Worm (Caenorhabditis elegans) whole organism, L3 larva: Measurements from ENCODE around the gene Y9C9A.8.

Source experiments
- R02D3.7 ChIP-seq: fragments of 150-350 bp; optimal IDR thresholded peaks from 2 replicates; lab custom pipeline; 2014; ENCODE audit warnings: missing biosample characterization, missing genetic modification characterization
- ZK546.5 ChIP-seq: sonication (generic microtip); optimal IDR thresholded peaks from 2 replicates; lab custom pipeline; 2017; ENCODE audit warnings: missing biosample characterization, missing genetic modification characterization
- aly-2 ChIP-seq: fragments of 150-350 bp; optimal IDR thresholded peaks from 2 replicates; lab custom pipeline; 2014; ENCODE audit warnings: missing biosample characterization, missing genetic modification characterization
- ama-1 ChIP-seq: fragments of 150-350 bp; optimal IDR thresholded peaks from 2 replicates; lab custom pipeline; 2018
- ceh-16 ChIP-seq: sonication (generic microtip); optimal IDR thresholded peaks from 2 replicates; lab custom pipeline; 2017; ENCODE audit warnings: missing biosample characterization, missing genetic modification characterization
- ceh-28 ChIP-seq: fragments of 150-350 bp; optimal IDR thresholded peaks from 2 replicates; lab custom pipeline; 2014; ENCODE audit warnings: missing biosample characterization, missing genetic modification reagents, missing genetic modification characterization
- ceh-82 ChIP-seq: fragments of 150-350 bp; optimal IDR thresholded peaks from 2 replicates; lab custom pipeline; 2014; ENCODE audit warnings: missing biosample characterization, missing genetic modification characterization
- ceh-9 ChIP-seq: sonication (generic microtip); optimal IDR thresholded peaks from 2 replicates; lab custom pipeline; 2018; ENCODE audit warnings: missing biosample characterization, missing genetic modification characterization
- daf-12 ChIP-seq: fragments of 150-350 bp; optimal IDR thresholded peaks from 2 replicates; lab custom pipeline; 2014; ENCODE audit warnings: missing biosample characterization, missing genetic modification reagents, missing genetic modification characterization
- egl-27 ChIP-seq: sonication (generic microtip); optimal IDR thresholded peaks from 4 replicates; lab custom pipeline; 2017; ENCODE audit warnings: missing biosample characterization, missing genetic modification reagents, missing genetic modification characterization
- egl-5 ChIP-seq: fragments of 150-350 bp; optimal IDR thresholded peaks from 2 replicates; lab custom pipeline; 2017; ENCODE audit warnings: missing biosample characterization, missing genetic modification reagents, missing genetic modification characterization, inconsistent platforms
- elt-1 ChIP-seq: fragments of 150-350 bp; optimal IDR thresholded peaks from 2 replicates; lab custom pipeline; 2014; ENCODE audit warnings: missing biosample characterization, missing genetic modification characterization
- elt-2 ChIP-seq: sonication (generic microtip); optimal IDR thresholded peaks from 2 replicates; lab custom pipeline; 2016; ENCODE audit warnings: missing genetic modification reagents, mild to moderate bottlenecking, missing genetic modification characterization, missing compliant biosample characterization
- eor-1 ChIP-seq, 2 experiments: fragments of 150-350 bp; optimal IDR thresholded peaks; 2 replicates each; lab custom pipeline; 2014 to 2018; ENCODE audit warnings: missing biosample characterization in 2 of 2, missing genetic modification characterization in 2 of 2
- fkh-10 ChIP-seq: sonication (generic microtip); optimal IDR thresholded peaks from 2 replicates; lab custom pipeline; 2017; ENCODE audit warnings: missing biosample characterization, missing genetic modification reagents, missing genetic modification characterization
- fkh-2 ChIP-seq: fragments of 150-350 bp; optimal IDR thresholded peaks from 2 replicates; lab custom pipeline; 2014; ENCODE audit warnings: missing biosample characterization, missing genetic modification reagents, missing genetic modification characterization
- fos-1 ChIP-seq: fragments of 150-350 bp; optimal IDR thresholded peaks from 2 replicates; lab custom pipeline; 2014; ENCODE audit warnings: missing biosample characterization, missing genetic modification characterization
- hmg-11 ChIP-seq: sonication (generic microtip); optimal IDR thresholded peaks from 2 replicates; lab custom pipeline; 2016; ENCODE audit warnings: missing genetic modification characterization, missing compliant biosample characterization
- jun-1 ChIP-seq: fragments of 150-350 bp; optimal IDR thresholded peaks from 2 replicates; lab custom pipeline; 2014; ENCODE audit warnings: missing biosample characterization, missing genetic modification reagents, missing genetic modification characterization
- lin-15B ChIP-seq: fragments of 150-350 bp; optimal IDR thresholded peaks from 2 replicates; lab custom pipeline; 2014; ENCODE audit warnings: missing biosample characterization, missing genetic modification characterization
- lsy-12 ChIP-seq: sonication (generic microtip); optimal IDR thresholded peaks from 2 replicates; lab custom pipeline; 2016; ENCODE audit warnings: mild to moderate bottlenecking, missing genetic modification characterization, missing compliant biosample characterization
- mdl-1 ChIP-seq: fragments of 150-350 bp; optimal IDR thresholded peaks from 2 replicates; lab custom pipeline; 2014; ENCODE audit warnings: missing biosample characterization, missing genetic modification characterization
- mml-1 ChIP-seq: fragments of 150-350 bp; sonication (generic microtip); optimal IDR thresholded peaks from 3 replicates; lab custom pipeline; 2014; ENCODE audit warnings: missing biosample characterization, missing genetic modification characterization
- nfya-1 ChIP-seq: sonication (generic microtip); optimal IDR thresholded peaks from 2 replicates; lab custom pipeline; 2017; ENCODE audit warnings: missing genetic modification characterization, mild to moderate bottlenecking, missing compliant biosample characterization, antibody characterized with exemption, moderate library complexity; ENCODE audit not compliant: insufficient read depth
- nhr-11 ChIP-seq: fragments of 150-350 bp; optimal IDR thresholded peaks from 2 replicates; lab custom pipeline; 2014; ENCODE audit warnings: missing biosample characterization, missing genetic modification characterization
- nhr-12 ChIP-seq: fragments of 150-350 bp; optimal IDR thresholded peaks from 2 replicates; lab custom pipeline; 2014; ENCODE audit warnings: missing biosample characterization, missing genetic modification characterization
- nhr-23 ChIP-seq: fragments of 150-350 bp; optimal IDR thresholded peaks from 2 replicates; lab custom pipeline; 2014; ENCODE audit warnings: missing biosample characterization, missing genetic modification reagents, missing genetic modification characterization
- nhr-237 ChIP-seq: fragments of 150-350 bp; optimal IDR thresholded peaks from 2 replicates; lab custom pipeline; 2014; ENCODE audit warnings: missing biosample characterization, missing genetic modification characterization
- nhr-25 ChIP-seq: sonication (generic microtip); optimal IDR thresholded peaks from 2 replicates; lab custom pipeline; 2017; ENCODE audit warnings: missing biosample characterization, missing genetic modification characterization
- nhr-28 ChIP-seq: fragments of 150-350 bp; optimal IDR thresholded peaks from 2 replicates; lab custom pipeline; 2014; ENCODE audit warnings: missing biosample characterization, missing genetic modification characterization
- nhr-43 ChIP-seq: sonication (generic microtip); optimal IDR thresholded peaks from 2 replicates; lab custom pipeline; 2016; ENCODE audit warnings: mild to moderate bottlenecking, missing genetic modification characterization, missing compliant biosample characterization; ENCODE audit not compliant: poor library complexity, severe bottlenecking
- nhr-67 ChIP-seq: fragments of 150-350 bp; optimal IDR thresholded peaks from 2 replicates; lab custom pipeline; 2014; ENCODE audit warnings: missing biosample characterization, missing genetic modification characterization
- nhr-76 ChIP-seq: fragments of 150-350 bp; sonication (generic microtip); optimal IDR thresholded peaks from 5 replicates; lab custom pipeline; 2014; ENCODE audit warnings: missing biosample characterization, missing genetic modification characterization
- nhr-77 ChIP-seq: fragments of 150-350 bp; optimal IDR thresholded peaks from 2 replicates; lab custom pipeline; 2014; ENCODE audit warnings: missing biosample characterization, missing genetic modification characterization
- pqm-1 ChIP-seq: fragments of 150-350 bp; optimal IDR thresholded peaks from 2 replicates; lab custom pipeline; 2017; ENCODE audit warnings: missing biosample characterization, missing genetic modification characterization, inconsistent platforms
- sea-2 ChIP-seq: fragments of 150-350 bp; sonication (generic microtip); optimal IDR thresholded peaks from 4 replicates; lab custom pipeline; 2014; ENCODE audit warnings: missing biosample characterization, missing genetic modification reagents, missing genetic modification characterization
- skn-1 ChIP-seq: fragments of 150-350 bp; optimal IDR thresholded peaks from 2 replicates; lab custom pipeline; 2014; ENCODE audit warnings: missing biosample characterization, missing genetic modification characterization
- snpc-4 ChIP-seq: fragments of 150-350 bp; optimal IDR thresholded peaks from 2 replicates; lab custom pipeline; 2014; ENCODE audit warnings: missing biosample characterization, missing genetic modification characterization
- unc-39 ChIP-seq: sonication (generic microtip); optimal IDR thresholded peaks from 4 replicates; lab custom pipeline; 2017; ENCODE audit warnings: missing biosample characterization, missing genetic modification characterization
- unc-62 ChIP-seq: fragments of 150-350 bp; sonication (generic microtip); optimal IDR thresholded peaks from 4 replicates; lab custom pipeline; 2014; ENCODE audit warnings: missing biosample characterization, missing genetic modification reagents, missing genetic modification characterization
- zag-1 ChIP-seq: fragments of 150-350 bp; optimal IDR thresholded peaks from 2 replicates; lab custom pipeline; 2014; ENCODE audit warnings: missing biosample characterization, missing genetic modification characterization
- ztf-4 ChIP-seq: fragments of 150-350 bp; optimal IDR thresholded peaks from 2 replicates; lab custom pipeline; 2014; ENCODE audit warnings: missing biosample characterization, missing genetic modification characterization

The Y9C9A.8 gene

DNA sequence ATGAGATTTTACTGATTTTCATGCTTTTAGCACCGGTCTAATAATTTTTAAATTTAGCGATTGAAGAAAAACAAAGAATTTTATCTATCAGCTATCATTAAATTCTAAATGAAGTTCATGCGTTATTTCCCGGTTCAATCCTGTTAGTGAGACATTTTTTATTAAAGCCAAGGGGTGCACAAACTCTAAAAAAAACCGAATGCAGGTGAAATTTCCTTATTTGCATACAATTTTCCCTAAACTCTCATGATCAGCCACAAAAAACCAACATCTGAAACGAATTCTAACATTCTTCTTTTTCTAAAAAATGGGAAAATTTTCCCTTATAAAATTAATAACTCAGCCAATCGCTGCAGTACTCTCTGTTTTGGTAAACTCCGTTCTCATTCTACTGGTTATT lies 17.1 kb upstream of the Y9C9A.8 start, which contains the start of gene str-156:
str-156 (plus strand) TSS at position 301 of the 400 bp plus-strand sequence.
- no peak for TF ChIP-seq ceh-16

- TF ChIP-seq R02D3.7 (tag; lab: Kevin White, UChicago) = no peak
- no peak for TF ChIP-seq nhr-43 (tag; lab: Kevin White, UChicago)
- TF ChIP-seq mdl-1 (tag; lab: Kevin White, UChicago) = no peak
- no peak for TF ChIP-seq zag-1
- no peak for TF ChIP-seq snpc-4 (tag; lab: Kevin White, UChicago)
- no peak for TF ChIP-seq fos-1 (tag; lab: Kevin White, UChicago)
- TF ChIP-seq jun-1 = no peak
- TF ChIP-seq nhr-76 (tag; lab: Kevin White, UChicago) = no peak
- no peak for TF ChIP-seq elt-2 (tag; lab: Kevin White, UChicago)
- no peak for TF ChIP-seq lin-15B
- no peak for TF ChIP-seq fkh-10 (GFP tag; lab: Kevin White, UChicago)
- TF ChIP-seq ama-1 (lab: Kevin White, UChicago) = no peak
- TF ChIP-seq mml-1 (tag; lab: Kevin White, UChicago) = no peak
- TF ChIP-seq sea-2 (GFP tag; lab: Kevin White, UChicago) = no peak
- TF ChIP-seq aly-2 (tag; lab: Kevin White, UChicago) = no peak
- no peak for TF ChIP-seq lsy-12 (tag; lab: Kevin White, UChicago)
- no peak for TF ChIP-seq ztf-4
- TF ChIP-seq nhr-25 (tag; lab: Kevin White, UChicago) = no peak
- no peak for TF ChIP-seq ceh-28 (tag; lab: Kevin White, UChicago)
- TF ChIP-seq ceh-82 (tag; lab: Kevin White, UChicago) = no peak
Observed at ce11 chrIV:4915689-4916088, 14.5 kb upstream of the Y9C9A.8 start, which contains the start of gene str-155. Gene str-155 (plus strand): TSS chrIV:4915989.

DNA sequence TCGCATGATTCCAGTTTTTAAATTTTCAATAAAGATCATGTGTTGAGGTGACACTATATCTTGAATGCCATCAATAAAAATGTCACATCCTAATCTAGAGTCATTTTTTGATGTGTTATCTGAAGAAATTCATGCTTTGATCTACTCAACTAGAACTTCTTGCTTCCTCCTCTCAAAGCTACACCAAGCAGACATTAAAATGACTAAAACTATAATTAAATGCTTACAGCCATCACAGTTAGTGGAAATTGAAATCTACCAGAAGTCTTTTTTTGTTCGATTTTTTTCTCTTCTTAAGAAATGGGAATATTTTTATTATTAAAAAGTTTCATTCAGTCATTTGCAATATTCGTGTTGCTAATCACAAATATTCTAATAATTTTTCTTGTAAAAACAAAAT lies 12.4 kb upstream of the Y9C9A.8 start, which contains the start of gene str-158:
str-158 (plus strand) TSS at position 301 of the 400 bp plus-strand sequence.
- TF ChIP-seq hmg-11 (tag; lab: Kevin White, UChicago) (no peak), nhr-67 (no peak), ztf-4 (no peak), unc-39 (tag; lab: Kevin White, UChicago) (no peak), skn-1 (no peak), R02D3.7 (tag; lab: Kevin White, UChicago) (no peak), nhr-12 (tag; lab: Kevin White, UChicago) (no peak), nhr-43 (tag; lab: Kevin White, UChicago) (no peak), nhr-76 (tag; lab: Kevin White, UChicago) (no peak), lin-15B (no peak), lsy-12 (tag; lab: Kevin White, UChicago) (no peak), nhr-23 (tag; lab: Kevin White, UChicago) (no peak), nhr-28 (tag; lab: Kevin White, UChicago) (no peak), elt-1 (tag; lab: Kevin White, UChicago) (no peak), nfya-1 (tag; lab: Kevin White, UChicago) (no peak), fkh-10 (GFP tag; lab: Kevin White, UChicago) (no peak), ama-1 (lab: Kevin White, UChicago) (no peak), ceh-28 (tag; lab: Kevin White, UChicago) (no peak), mml-1 (tag; lab: Kevin White, UChicago) (no peak)

DNA sequence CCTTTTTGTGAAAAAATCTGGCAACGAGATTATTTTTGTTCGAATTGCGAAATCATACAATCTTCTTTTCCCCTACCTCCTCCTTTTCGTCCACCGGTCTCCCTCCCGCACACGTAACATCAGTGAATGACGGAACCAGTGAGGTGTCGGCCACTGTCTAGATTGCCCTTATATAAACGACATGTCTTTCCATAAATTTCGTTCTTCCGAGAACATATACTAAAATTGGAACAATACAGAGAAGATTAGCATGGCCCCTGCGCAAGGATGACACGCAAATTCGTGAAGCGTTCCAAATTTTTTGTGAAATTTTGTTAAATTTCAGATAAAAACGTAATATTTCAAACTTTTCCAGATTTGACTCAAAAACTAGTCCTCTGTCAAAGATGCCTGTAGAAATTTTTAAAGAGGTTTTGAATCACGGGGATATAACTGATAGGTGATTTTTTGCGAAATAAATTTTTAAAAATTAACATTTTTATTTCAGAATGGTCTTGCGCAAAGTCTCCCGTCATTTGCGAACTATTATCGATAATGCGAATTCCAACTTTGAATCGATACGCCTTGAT lies 693 bp downstream of the Y9C9A.8 start:
- TF ChIP-seq lsy-12 (tag; lab: Kevin White, UChicago) (no peak), daf-12 (tag; lab: Kevin White, UChicago) (no peak), ama-1 (lab: Kevin White, UChicago) (no peak), egl-27 (no peak), ceh-82 (tag; lab: Kevin White, UChicago) (no peak), hmg-11 (tag; lab: Kevin White, UChicago) (no peak), R02D3.7 (tag; lab: Kevin White, UChicago) (no peak), ceh-28 (tag; lab: Kevin White, UChicago) (no peak), egl-5 (no peak), elt-2 (tag; lab: Kevin White, UChicago) (peak; percentile 4), skn-1 (no peak), nfya-1 (tag; lab: Kevin White, UChicago) (peak; percentile 23), fos-1 (tag; lab: Kevin White, UChicago) (no peak), nhr-237 (tag; lab: Kevin White, UChicago) (no peak), ceh-16 (no peak), unc-62 (GFP tag; lab: Kevin White, UChicago) (no peak), fkh-2 (tag; lab: Kevin White, UChicago) (no peak), fkh-10 (GFP tag; lab: Kevin White, UChicago) (no peak), nhr-25 (tag; lab: Kevin White, UChicago) (peak; percentile 24), sea-2 (GFP tag; lab: Kevin White, UChicago) (no peak), ZK546.5 (tag; lab: Kevin White, UChicago) (no peak), pqm-1 (tag; lab: Kevin White, UChicago) (no peak), nhr-67 (no peak), nhr-43 (tag; lab: Kevin White, UChicago) (peak; percentile 65), nhr-76 (tag; lab: Kevin White, UChicago) (no peak), nhr-23 (tag; lab: Kevin White, UChicago) (no peak), snpc-4 (tag; lab: Kevin White, UChicago) (peak; percentile 95), eor-1 (tag; optimal IDR thresholded peaks at IDR 0.05; lab: Kevin White, UChicago) (no peak), ceh-9 (tag; lab: Kevin White, UChicago) (no peak), mml-1 (tag; lab: Kevin White, UChicago) (no peak), nhr-11 (tag; lab: Kevin White, UChicago) (no peak), nhr-77 (tag; lab: Kevin White, UChicago) (no peak), mdl-1 (tag; lab: Kevin White, UChicago) (no peak), lin-15B (no peak), ztf-4 (no peak)
